Worm (Caenorhabditis elegans): ENCODE data around the gene col-40.

The col-40 gene

DNA sequence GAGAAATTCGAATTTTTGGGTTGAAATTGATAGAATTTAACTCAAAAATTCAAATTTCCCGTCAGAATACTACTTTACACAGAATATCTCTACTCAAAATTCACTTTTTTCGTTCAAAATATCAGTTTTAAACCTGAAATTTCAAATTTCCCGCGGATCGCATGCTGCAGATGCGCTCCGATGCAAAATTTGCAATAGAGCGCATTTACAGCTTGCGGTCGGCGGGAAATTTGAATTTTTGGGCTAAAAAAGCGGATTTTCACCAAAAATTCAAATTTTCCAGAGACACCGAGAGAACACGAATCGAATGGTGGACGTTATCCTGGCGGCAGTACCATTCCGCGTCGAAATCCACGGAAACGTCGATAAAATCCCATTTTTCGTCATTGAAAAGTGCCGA lies 18.0 kb upstream of the col-40 start:
- TF ChIP-seq hlh-1 (tag; optimal IDR thresholded peaks at IDR 0.05) (no peak), lin-32 (GFP tag; optimal IDR thresholded peaks at IDR 0.05) (no peak), ham-2 (GFP tag; optimal IDR thresholded peaks at IDR 0.05) (no peak), nhr-28 (tag; optimal IDR thresholded peaks at IDR 0.05) (no peak), unc-39 (tag; optimal IDR thresholded peaks at IDR 0.05) (no peak), ceh-43 (GFP tag; optimal IDR thresholded peaks at IDR 0.05) (no peak), ztf-11 (tag; optimal IDR thresholded peaks at IDR 0.05) (no peak), pha-4 (tag; optimal IDR thresholded peaks at IDR 0.05) (no peak), blmp-1 (tag; optimal IDR thresholded peaks at IDR 0.05) (no peak)

DNA sequence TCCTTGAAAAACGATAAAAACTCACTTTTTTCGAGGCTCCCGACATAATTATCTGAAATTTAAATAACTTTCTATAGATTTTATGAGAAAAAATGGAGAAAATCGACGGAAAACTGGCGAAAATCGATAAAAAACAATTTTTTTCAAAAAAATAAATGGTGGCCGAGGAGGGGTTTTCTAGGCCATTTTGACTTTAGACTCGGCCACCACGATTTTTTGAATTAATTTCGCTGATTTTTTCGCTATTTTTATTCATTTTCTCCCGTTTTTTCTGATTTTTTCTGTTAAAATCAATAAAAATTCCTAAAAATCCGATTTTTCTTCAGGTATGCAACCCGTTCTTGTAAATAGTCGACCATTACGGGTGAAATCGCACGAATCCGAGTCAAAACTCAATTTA lies 16.4 kb upstream of the col-40 start, which contains the start of the genes sut-1 and eri-3:
sut-1 (minus strand) TSS at position 58 of the 400 bp plus-strand sequence.
eri-3 (plus strand) TSS at position 327 of the 400 bp plus-strand sequence.
- TF ChIP-seq ceh-43 (GFP tag; optimal IDR thresholded peaks at IDR 0.05) (no peak), cnd-1 (tag; optimal IDR thresholded peaks at IDR 0.05) (no peak), nhr-2 (tag; optimal IDR thresholded peaks at IDR 0.05) (no peak), mab-5 (tag; optimal IDR thresholded peaks at IDR 0.05) (no peak), hlh-1 (tag; optimal IDR thresholded peaks at IDR 0.05) (no peak), unc-62 (GFP tag; optimal IDR thresholded peaks at IDR 0.05) (no peak), mls-2 (tag; optimal IDR thresholded peaks at IDR 0.05) (no peak), ces-1 (GFP tag; optimal IDR thresholded peaks at IDR 0.05) (no peak), flh-1 (GFP tag; optimal IDR thresholded peaks at IDR 0.05) (no peak), tbx-8 (GFP tag; optimal IDR thresholded peaks at IDR 0.05) (no peak), unc-120 (tag; optimal IDR thresholded peaks at IDR 0.05; ENCODE audit: poor library complexity, severe bottlenecking) (no peak), elt-1 (tag; optimal IDR thresholded peaks at IDR 0.05; ENCODE audit: borderline replicate concordance, insufficient read depth) (no peak), zip-8 (tag; optimal IDR thresholded peaks at IDR 0.05) (no peak), ham-2 (GFP tag; optimal IDR thresholded peaks at IDR 0.05) (no peak), M03D4.4 (tag; optimal IDR thresholded peaks at IDR 0.05) (no peak)

DNA sequence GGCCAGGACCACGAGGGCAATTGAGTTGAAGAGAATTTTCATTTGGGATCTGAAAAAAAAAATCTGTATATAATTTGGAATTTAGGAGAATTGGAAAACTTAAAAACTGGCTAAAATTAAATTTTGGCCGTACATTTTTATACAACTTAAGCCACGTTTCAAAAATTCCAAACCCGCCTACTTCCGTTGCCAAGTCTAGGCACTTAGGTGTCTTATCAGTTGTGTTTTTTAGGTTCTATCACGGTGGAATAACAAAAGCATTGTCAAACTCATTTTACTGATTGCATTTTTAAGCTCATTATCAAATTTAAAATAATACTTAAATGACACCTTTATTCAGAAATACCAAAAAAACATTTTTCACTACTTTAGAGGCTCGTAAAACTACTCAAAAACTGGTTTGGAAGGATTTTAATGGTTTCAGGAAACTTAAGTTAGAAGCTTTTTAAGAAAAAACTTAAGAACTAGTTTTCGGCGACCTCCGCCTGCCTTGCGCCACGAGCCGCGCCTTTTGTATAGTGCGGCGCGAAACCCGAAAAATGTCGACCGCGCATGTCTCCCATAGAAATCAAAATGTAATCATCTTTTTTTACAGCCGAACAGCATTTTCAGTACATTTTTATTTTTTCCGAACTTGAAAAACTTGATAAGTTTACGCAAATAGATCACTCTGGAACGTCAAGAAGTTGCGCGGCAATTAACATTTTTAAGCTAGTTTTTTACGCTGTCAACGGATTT lies 11.4 kb upstream of the col-40 start, which contains the start of gene lips-13:
lips-13 (minus strand) TSS at position 51 of the 738 bp plus-strand sequence.
- no peak for TF ChIP-seq tbx-8 (GFP tag; optimal IDR thresholded peaks at IDR 0.05)
- no peak for TF ChIP-seq elt-3 (tag; optimal IDR thresholded peaks at IDR 0.05)
- TF ChIP-seq pha-4 (tag; optimal IDR thresholded peaks at IDR 0.05): no peak
- no peak for TF ChIP-seq sem-2 (GFP tag; optimal IDR thresholded peaks at IDR 0.05)
- no peak for TF ChIP-seq zip-8 (tag; optimal IDR thresholded peaks at IDR 0.05)
- TF ChIP-seq snpc-4 (tag; optimal IDR thresholded peaks at IDR 0.05): no peak
- TF ChIP-seq lsy-2 (tag; optimal IDR thresholded peaks at IDR 0.05): no peak
- TF ChIP-seq nhr-2 (tag; optimal IDR thresholded peaks at IDR 0.05): no peak
- no peak for TF ChIP-seq nhr-76 (tag; optimal IDR thresholded peaks at IDR 0.05)
- TF ChIP-seq flh-1 (GFP tag; optimal IDR thresholded peaks at IDR 0.05): no peak
- no peak for TF ChIP-seq drap-1 (GFP tag; optimal IDR thresholded peaks at IDR 0.05)
- TF ChIP-seq lin-13 (tag; optimal IDR thresholded peaks at IDR 0.05): no peak
- TF ChIP-seq elt-1 (tag; optimal IDR thresholded peaks at IDR 0.05; ENCODE audit: borderline replicate concordance, insufficient read depth): no peak
- no peak for TF ChIP-seq mls-2 (tag; optimal IDR thresholded peaks at IDR 0.05)
- no peak for TF ChIP-seq ceh-83 (GFP tag; optimal IDR thresholded peaks at IDR 0.05)
- no peak for TF ChIP-seq nhr-12 (tag; optimal IDR thresholded peaks at IDR 0.05)
- TF ChIP-seq cnd-1 (tag; optimal IDR thresholded peaks at IDR 0.05): no peak
- TF ChIP-seq nhr-28 (tag; optimal IDR thresholded peaks at IDR 0.05): no peak
- TF ChIP-seq ces-1 (GFP tag; optimal IDR thresholded peaks at IDR 0.05): no peak

DNA sequence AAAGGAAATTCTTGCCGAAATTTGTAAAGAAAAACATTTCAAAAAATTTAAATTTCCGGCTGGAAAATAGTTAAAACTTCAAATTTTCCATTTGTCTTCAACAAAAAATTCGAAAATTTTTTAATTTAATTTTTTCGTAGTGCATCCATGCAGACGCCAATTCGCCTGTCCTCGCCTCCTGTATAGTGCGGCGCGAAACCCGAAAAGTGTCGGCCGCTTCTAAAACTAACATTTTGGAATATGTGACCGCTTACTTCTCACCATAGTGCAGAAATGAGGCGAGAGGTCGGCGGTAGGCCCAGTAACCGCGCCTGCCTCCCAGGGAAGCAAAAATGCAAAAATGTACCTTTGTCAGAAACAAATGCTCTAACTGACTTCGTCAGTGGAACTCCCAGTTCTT lies 9.8 kb upstream of the col-40 start:
- TF ChIP-seq sem-2 (GFP tag; optimal IDR thresholded peaks at IDR 0.05): no peak
- no peak for TF ChIP-seq lin-13 (tag; optimal IDR thresholded peaks at IDR 0.05)
- no peak for TF ChIP-seq sptf-1 (tag; optimal IDR thresholded peaks at IDR 0.05)
- no peak for TF ChIP-seq lsy-2 (tag; optimal IDR thresholded peaks at IDR 0.05)
- TF ChIP-seq ces-1 (GFP tag; optimal IDR thresholded peaks at IDR 0.05): no peak
- no peak for TF ChIP-seq ceh-43 (GFP tag; optimal IDR thresholded peaks at IDR 0.05)
- TF ChIP-seq nhr-237 (tag; optimal IDR thresholded peaks at IDR 0.05): no peak
- TF ChIP-seq nhr-2 (tag; optimal IDR thresholded peaks at IDR 0.05): no peak
- no peak for TF ChIP-seq nhr-12 (tag; optimal IDR thresholded peaks at IDR 0.05)
- TF ChIP-seq pha-4 (tag; optimal IDR thresholded peaks at IDR 0.05): no peak
- no peak for TF ChIP-seq nhr-28 (tag; optimal IDR thresholded peaks at IDR 0.05)
- TF ChIP-seq cnd-1 (tag; optimal IDR thresholded peaks at IDR 0.05): no peak
- no peak for TF ChIP-seq mab-5 (tag; optimal IDR thresholded peaks at IDR 0.05)
- no peak for TF ChIP-seq ceh-39 (tag; optimal IDR thresholded peaks at IDR 0.05)
- no peak for TF ChIP-seq drap-1 (GFP tag; optimal IDR thresholded peaks at IDR 0.05)
- TF ChIP-seq bed-3 (GFP tag; optimal IDR thresholded peaks at IDR 0.05): no peak
